Fruit fly (Drosophila melanogaster) S2 (cell line): ENCODE results near the gene CG8661.

Source experiments
- CG8478 ChIP-seq: fragments of >200 bp; optimal IDR thresholded peaks from 2 replicates; lab custom pipeline; 2018
- CTCF ChIP-seq, 2 experiments: fragments of >200 bp; optimal IDR thresholded peaks; 2 replicates each; lab custom pipeline; 2018

- no peak for TF ChIP-seq CG8478 (lab: Kevin White, UChicago)
- no peak for TF ChIP-seq CTCF (optimal IDR thresholded peaks at IDR 0.05; lab: Kevin White, UChicago)
Measured at dm6 chrX:17282626-17283025, 1.7 kb downstream of the CG8661 start, which contains the start of gene CG8664.
